Fruit fly (Drosophila melanogaster) whole organism, wandering third instar larva: ENCODE results near the gene Unr.

Experiments used
- CG32264 ChIP-seq: fragments of 200-800 bp; sonication (Bioruptor generic); optimal IDR thresholded peaks from 2 replicates; lab custom pipeline; 2016; ENCODE audit warnings: missing biosample characterization, missing genetic modification characterization
- GATAd ChIP-seq: sonication (Bioruptor generic); optimal IDR thresholded peaks from 2 replicates; lab custom pipeline; 2016; ENCODE audit warnings: missing biosample characterization, missing genetic modification characterization
- Rel ChIP-seq, 2 experiments: fragments of 200-800 bp; sonication (Bioruptor generic) in 1 of 2; optimal IDR thresholded peaks; 2 replicates in 1 of 2; 3 replicates in 1 of 2; lab custom pipeline; 2016 to 2019; ENCODE audit warnings: mild to moderate bottlenecking in 2 of 2, missing biosample characterization in 2 of 2, missing genetic modification characterization in 2 of 2, moderate library complexity in 1 of 2
- Sp1 ChIP-seq: fragments of 200-800 bp; sonication (Bioruptor generic); optimal IDR thresholded peaks from 3 replicates; lab custom pipeline; 2019; ENCODE audit warnings: missing biosample characterization, mild to moderate bottlenecking, missing genetic modification characterization, moderate library complexity
- foxo ChIP-seq, 2 experiments: fragments of 200-800 bp; sonication (Bioruptor generic); optimal IDR thresholded peaks; 2 replicates in 1 of 2; 3 replicates in 1 of 2; lab custom pipeline; 2016 to 2017; ENCODE audit warnings: missing biosample characterization in 2 of 2, missing genetic modification characterization in 2 of 2
- h ChIP-seq: fragments of 200-800 bp; sonication (Bioruptor generic); optimal IDR thresholded peaks from 3 replicates; lab custom pipeline; 2016; ENCODE audit warnings: missing biosample characterization, mild to moderate bottlenecking, missing genetic modification characterization
- lola ChIP-seq: fragments of >200 bp; optimal IDR thresholded peaks from 2 replicates; lab custom pipeline; 2017; ENCODE audit warnings: missing biosample characterization, missing genetic modification characterization
- pan ChIP-seq: fragments of >200 bp; optimal IDR thresholded peaks from 2 replicates; lab custom pipeline; 2017
- psq ChIP-seq: fragments of 200-800 bp; sonication (Bioruptor generic); optimal IDR thresholded peaks from 3 replicates; lab custom pipeline; 2017; ENCODE audit warnings: missing biosample characterization, mild to moderate bottlenecking, missing genetic modification characterization, moderate library complexity

DNA sequence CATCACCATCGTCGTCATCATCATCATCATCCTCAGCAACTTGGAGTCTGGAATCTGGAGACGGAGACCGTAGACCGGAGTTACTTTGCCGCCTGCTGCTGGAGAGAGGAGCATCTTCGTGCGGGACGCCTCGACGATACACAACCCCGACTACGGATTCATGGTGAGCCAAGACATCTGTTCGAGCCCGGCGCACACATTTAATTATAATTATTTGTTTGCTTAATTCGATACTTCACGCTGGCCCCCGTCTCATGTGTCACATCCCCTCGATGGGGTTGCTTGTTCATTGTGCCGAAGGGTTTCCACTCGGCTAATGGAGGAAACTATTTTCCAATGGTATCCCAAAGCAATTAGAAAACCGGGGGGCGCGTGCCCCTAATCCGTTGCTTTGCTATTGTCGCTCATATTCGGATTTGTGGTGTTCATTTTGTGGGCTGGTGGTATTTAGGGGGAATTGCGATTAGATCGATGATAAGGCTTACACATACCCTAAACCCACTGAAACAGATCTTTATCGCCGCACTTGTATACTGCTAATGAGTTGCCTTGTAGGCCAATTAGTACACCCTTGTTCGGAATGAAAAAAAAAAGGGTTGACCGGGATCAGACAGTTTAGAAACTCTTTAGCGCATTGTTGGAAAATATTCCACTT is 9.9 kb upstream of the Unr start:
- TF ChIP-seq CG32264 (GFP tag; lab: Kevin White, UChicago) (no peak), Sp1 (GFP tag; lab: Kevin White, UChicago) (no peak), h (GFP tag; lab: Kevin White, UChicago) (no peak), lola (no peak), psq (no peak), GATAd (GFP tag; lab: Kevin White, UChicago) (no peak), foxo (GFP tag; optimal IDR thresholded peaks at IDR 0.05; lab: Kevin White, UChicago) (no peak), Rel (GFP tag; optimal IDR thresholded peaks at IDR 0.05; lab: Kevin White, UChicago) (no peak), Rel (tag; optimal IDR thresholded peaks at IDR 0.05; lab: Kevin White, UChicago) (no peak), pan (no peak)
